Fruit fly (Drosophila melanogaster): ENCODE data around the gene Targ1.

dm6 chr3L:21201246-21201896, 1.3 kb downstream of the Targ1 start:
- TF ChIP-seq net (GFP tag; optimal IDR thresholded peaks at IDR 0.05), result no peak
- no peak for TF ChIP-seq Lpt (GFP tag; optimal IDR thresholded peaks at IDR 0.05)
- TF ChIP-seq fd59A (GFP tag; optimal IDR thresholded peaks at IDR 0.05), result no peak
- no peak for TF ChIP-seq topi (GFP tag; optimal IDR thresholded peaks at IDR 0.05)
- no peak for TF ChIP-seq Sox102F (GFP tag; optimal IDR thresholded peaks at IDR 0.05)
- no peak for TF ChIP-seq CG6163 (GFP tag; IDR thresholded peaks at IDR 0.05)
- no peak for TF ChIP-seq cyc (GFP tag; optimal IDR thresholded peaks at IDR 0.05)
- no peak for TF ChIP-seq CG10669 (GFP tag; optimal IDR thresholded peaks at IDR 0.05)
- TF ChIP-seq Eip75B (GFP tag; optimal IDR thresholded peaks at IDR 0.05), result no peak
- no peak for TF ChIP-seq Blimp-1 (GFP tag; optimal IDR thresholded peaks at IDR 0.05)
- no peak for TF ChIP-seq dsx (GFP tag; optimal IDR thresholded peaks at IDR 0.05; ENCODE audit: poor library complexity, severe bottlenecking)
- no peak for TF ChIP-seq CG6276 (GFP tag; optimal IDR thresholded peaks at IDR 0.05)
- no peak for TF ChIP-seq CG16779 (tag; optimal IDR thresholded peaks at IDR 0.05)
- no peak for TF ChIP-seq CG9139 (GFP tag; optimal IDR thresholded peaks at IDR 0.05)

All from whole organism, prepupa.